Fruit fly (Drosophila melanogaster) whole organism, embryonic: ENCODE measurements around the gene corto.

ENCODE experiments used
- Antp ChIP-seq: fragments of 200-800 bp; sonication (Bioruptor generic); optimal IDR thresholded peaks from 3 replicates; lab custom pipeline; 2016; ENCODE audit warnings: missing biosample characterization, missing genetic modification characterization
- D ChIP-seq, 2 experiments: fragments of 200-800 bp in 1 of 2; fragments of >200 bp in 1 of 2; sonication (Bioruptor generic) in 1 of 2; optimal IDR thresholded peaks; 2 replicates in 1 of 2; 3 replicates in 1 of 2; lab custom pipeline; 2017; ENCODE audit warnings: mild to moderate bottlenecking in 1 of 2, missing biosample characterization in 1 of 2, missing genetic modification characterization in 1 of 2, missing genetic modification reagents in 1 of 2
- Gsc ChIP-seq: fragments of 200-800 bp; sonication (Bioruptor generic); IDR thresholded peaks from 2 replicates; pipeline ENCODE4 v1.3.6; 2022; ENCODE audit warnings: missing biosample characterization, missing genetic modification characterization
- Hand ChIP-seq: fragments of 200-800 bp; sonication (Bioruptor generic); optimal IDR thresholded peaks from 2 replicates; lab custom pipeline; 2017; ENCODE audit warnings: mild to moderate bottlenecking, missing biosample characterization, missing genetic modification reagents, missing genetic modification characterization
- Mrtf ChIP-seq: fragments of 200-800 bp; sonication (Bioruptor generic); IDR thresholded peaks from 3 replicates; pipeline ENCODE4 v1.3.6; 2022; ENCODE audit warnings: missing biosample characterization, missing genetic modification characterization
- NC2β ChIP-seq: fragments of 200-800 bp; sonication (Bioruptor generic); optimal IDR thresholded peaks from 2 replicates; lab custom pipeline; 2016; ENCODE audit warnings: missing biosample characterization, missing genetic modification characterization

DNA sequence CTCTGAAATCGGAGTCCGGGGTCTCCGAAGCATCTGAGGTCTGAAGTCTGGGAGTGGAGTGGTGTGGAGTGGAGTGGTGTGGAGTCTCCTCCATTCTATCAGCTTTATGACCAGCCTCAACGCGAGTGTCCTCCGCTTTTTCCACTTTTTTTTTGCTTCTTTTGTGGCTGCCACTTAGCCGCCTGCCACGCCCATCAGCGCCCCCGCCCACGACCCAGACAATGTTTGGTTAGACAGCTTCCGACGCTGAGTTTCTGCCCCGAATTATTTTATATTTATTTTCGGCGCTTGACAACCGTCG lies 6.4 kb downstream of the corto start:
- no peak for TF ChIP-seq Gsc (GFP tag; lab: Robert Waterston, UW)
- no peak for TF ChIP-seq Hand (GFP tag; lab: Kevin White, UChicago)
- TF ChIP-seq Antp (GFP tag; lab: Kevin White, UChicago) = no peak
- TF ChIP-seq D (optimal IDR thresholded peaks at IDR 0.05; lab: Kevin White, UChicago) = no peak
- TF ChIP-seq D (GFP tag; optimal IDR thresholded peaks at IDR 0.05; lab: Kevin White, UChicago) = no peak
- TF ChIP-seq NC2β (GFP tag; lab: Kevin White, UChicago) = no peak
- no peak for TF ChIP-seq Mrtf (GFP tag; lab: Robert Waterston, UW)
